Worm (Caenorhabditis elegans) whole organism, early embryonic: ENCODE data around the gene Y54E2A.7.

Source experiments
- B0310.2 ChIP-seq: sonication (generic microtip); optimal IDR thresholded peaks from 2 replicates; lab custom pipeline; 2016; ENCODE audit warnings: mild to moderate bottlenecking, missing genetic modification characterization, missing compliant biosample characterization
- aly-1 ChIP-seq: sonication (generic microtip); optimal IDR thresholded peaks from 2 replicates; lab custom pipeline; 2016; ENCODE audit warnings: missing genetic modification characterization, missing compliant biosample characterization
- ama-1 ChIP-seq: fragments of 150-350 bp; optimal IDR thresholded peaks from 2 replicates; lab custom pipeline; 2014
- ceh-36 ChIP-seq: sonication (generic microtip); optimal IDR thresholded peaks from 2 replicates; lab custom pipeline; 2016; ENCODE audit warnings: missing genetic modification characterization, inconsistent platforms, missing compliant biosample characterization
- flt-1 ChIP-seq: fragments of 200-800 bp; sonication (Bioruptor generic); IDR thresholded peaks from 2 replicates; pipeline ENCODE4 v1.3.6; 2022; ENCODE audit warnings: missing genetic modification characterization, missing compliant biosample characterization
- hmg-4 ChIP-seq: fragments of 200-800 bp; sonication (Bioruptor generic); optimal IDR thresholded peaks from 2 replicates; lab custom pipeline; 2018; ENCODE audit warnings: mild to moderate bottlenecking, missing genetic modification characterization, missing compliant biosample characterization
- hnd-1 ChIP-seq: sonication (generic microtip); optimal IDR thresholded peaks from 2 replicates; lab custom pipeline; 2016; ENCODE audit warnings: missing genetic modification characterization, missing compliant biosample characterization
- pes-1 ChIP-seq: fragments of 200-800 bp; sonication (Bioruptor generic); IDR thresholded peaks from 2 replicates; pipeline ENCODE4 v1.3.6; 2022; ENCODE audit warnings: missing genetic modification reagents, missing genetic modification characterization, missing compliant biosample characterization
- scrt-1 ChIP-seq: fragments of 200-800 bp; sonication (Bioruptor generic); IDR thresholded peaks from 2 replicates; pipeline ENCODE4 v1.3.6; 2022; ENCODE audit warnings: missing genetic modification characterization, missing compliant biosample characterization
- tbx-37 ChIP-seq: fragments of 200-800 bp; sonication (Bioruptor generic); conservative IDR thresholded peaks from 2 replicates; pipeline ENCODE4 v1.3.6; 2022; ENCODE audit warnings: missing genetic modification reagents, missing genetic modification characterization, missing compliant biosample characterization
- tra-4 ChIP-seq: sonication (generic microtip); optimal IDR thresholded peaks from 2 replicates; lab custom pipeline; 2017; ENCODE audit warnings: missing genetic modification characterization, missing compliant biosample characterization

- no peak for TF ChIP-seq ama-1 (lab: Kevin White, UChicago)
- no peak for TF ChIP-seq ceh-36 (tag; lab: Kevin White, UChicago)
- no peak for TF ChIP-seq hnd-1 (tag; lab: Kevin White, UChicago)
- TF ChIP-seq pes-1, result peak; percentile 78
- peak; percentile 3 for TF ChIP-seq B0310.2
- TF ChIP-seq hmg-4 (GFP tag; lab: Kevin White, UChicago), result peak; percentile 53
- TF ChIP-seq aly-1, result no peak
- no peak for TF ChIP-seq tra-4 (tag; lab: Kevin White, UChicago)
- TF ChIP-seq flt-1 (GFP tag; lab: Robert Waterston, UW), result no peak
- TF ChIP-seq tbx-37 (GFP tag; lab: Robert Waterston, UW), result peak; percentile 93
- no peak for TF ChIP-seq scrt-1 (GFP tag; lab: Robert Waterston, UW)
Measured at ce11 chrII:14794935-14795454, 22.2 kb upstream of the Y54E2A.7 start, which contains the start of gene eif-3.B.
